Worm (Caenorhabditis elegans) whole organism, mixed stage, embryonic: ENCODE measurements around the gene elk-2.
"Not testable (repeated sequence)": the region's sequence is repeated elsewhere in the genome, so short reads cannot be mapped to it uniquely, and the experiment has no call there.

Experiments used
- ceh-39 ChIP-seq: fragments of 150-350 bp; optimal IDR thresholded peaks from 2 replicates; lab custom pipeline; 2014; ENCODE audit warnings: missing biosample characterization, missing genetic modification characterization
- lin-13 ChIP-seq: fragments of 150-350 bp; optimal IDR thresholded peaks from 2 replicates; lab custom pipeline; 2014; ENCODE audit warnings: missing biosample characterization, missing genetic modification characterization
- lsy-2 ChIP-seq: fragments of 150-350 bp; optimal IDR thresholded peaks from 2 replicates; lab custom pipeline; 2014; ENCODE audit warnings: missing biosample characterization, missing genetic modification characterization
- mab-5 ChIP-seq: fragments of 150-350 bp; optimal IDR thresholded peaks from 2 replicates; lab custom pipeline; 2014; ENCODE audit warnings: missing biosample characterization, missing genetic modification characterization
- mep-1 ChIP-seq: fragments of 150-350 bp; optimal IDR thresholded peaks from 2 replicates; lab custom pipeline; 2017; ENCODE audit warnings: missing biosample characterization, missing genetic modification reagents, missing genetic modification characterization, inconsistent platforms
- nhr-12 ChIP-seq: fragments of 150-350 bp; optimal IDR thresholded peaks from 2 replicates; lab custom pipeline; 2014; ENCODE audit warnings: missing biosample characterization, missing genetic modification characterization
- nhr-2 ChIP-seq: fragments of 150-350 bp; optimal IDR thresholded peaks from 2 replicates; lab custom pipeline; 2014; ENCODE audit warnings: missing biosample characterization, missing genetic modification characterization
- nhr-237 ChIP-seq: fragments of 150-350 bp; optimal IDR thresholded peaks from 2 replicates; lab custom pipeline; 2014; ENCODE audit warnings: missing biosample characterization, missing genetic modification characterization
- nhr-76 ChIP-seq: sonication (generic microtip); optimal IDR thresholded peaks from 2 replicates; lab custom pipeline; 2017; ENCODE audit warnings: missing biosample characterization, missing genetic modification characterization
- unc-120 ChIP-seq: sonication (generic microtip); optimal IDR thresholded peaks from 2 replicates; lab custom pipeline; 2017; ENCODE audit warnings: missing genetic modification characterization, missing compliant biosample characterization; ENCODE audit not compliant: poor library complexity, severe bottlenecking
- unc-39 ChIP-seq: fragments of 150-350 bp; optimal IDR thresholded peaks from 2 replicates; lab custom pipeline; 2014; ENCODE audit warnings: missing biosample characterization, missing genetic modification characterization
- ztf-11 ChIP-seq: fragments of 150-350 bp; optimal IDR thresholded peaks from 2 replicates; lab custom pipeline; 2014; ENCODE audit warnings: missing biosample characterization, missing genetic modification characterization

DNA sequence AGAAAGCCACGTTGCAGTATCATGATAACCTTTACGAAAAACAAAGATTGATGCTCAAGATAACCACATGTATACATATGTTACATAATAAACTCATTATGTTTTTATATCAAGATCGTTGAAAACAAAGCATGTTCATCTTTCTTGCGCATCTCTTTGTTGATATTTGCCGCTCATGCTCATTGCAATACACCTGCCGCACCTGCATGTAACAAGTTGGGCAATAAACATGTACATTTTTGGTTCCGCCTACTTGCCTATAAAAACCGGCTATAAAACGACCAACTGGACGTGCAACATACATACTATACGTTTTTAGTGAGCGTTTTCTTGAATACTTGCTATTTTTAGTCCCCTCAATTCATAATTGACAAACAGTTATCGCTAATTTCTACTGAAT lies 10.5 kb upstream of the elk-2 start, which contains the start of gene fbxa-16:
- not testable (repeated sequence) for TF ChIP-seq unc-39 (tag; lab: Kevin White, UChicago); ceh-39 (tag; lab: Kevin White, UChicago); nhr-76; ztf-11; nhr-237 (tag; lab: Kevin White, UChicago); lsy-2 (tag; lab: Kevin White, UChicago); lin-13 (tag; lab: Kevin White, UChicago); mep-1 (tag; lab: Kevin White, UChicago); unc-120 (tag; lab: Kevin White, UChicago); mab-5 (tag; lab: Kevin White, UChicago); nhr-12; nhr-2
